Fruit fly (Drosophila melanogaster) whole organism, embryonic: ENCODE data around the gene CG7806.

Experiments
- ATbp ChIP-seq: fragments of 200-800 bp; sonication (Bioruptor generic); optimal IDR thresholded peaks from 2 replicates; lab custom pipeline; 2017; ENCODE audit warnings: missing biosample characterization, mild to moderate bottlenecking, missing genetic modification characterization, missing genetic modification reagents
- Atf6 ChIP-seq: fragments of 200-800 bp; sonication (Bioruptor generic); IDR thresholded peaks from 2 replicates; pipeline ENCODE4 v1.3.6; 2022; ENCODE audit warnings: missing biosample characterization, missing genetic modification characterization
- Blimp-1 ChIP-seq: fragments of 200-800 bp; sonication (Bioruptor generic); optimal IDR thresholded peaks from 3 replicates; lab custom pipeline; 2018; ENCODE audit warnings: missing biosample characterization, missing genetic modification characterization, mild to moderate bottlenecking, moderate library complexity, missing genetic modification reagents
- CG11085 ChIP-seq: fragments of 200-800 bp; sonication (Bioruptor generic); IDR thresholded peaks from 2 replicates; pipeline ENCODE4 v1.3.6; 2022; ENCODE audit warnings: missing biosample characterization, missing genetic modification characterization
- CG12299 ChIP-seq: fragments of 200-800 bp; sonication (Bioruptor generic); optimal IDR thresholded peaks from 2 replicates; lab custom pipeline; 2018; ENCODE audit warnings: missing biosample characterization, mild to moderate bottlenecking, missing genetic modification characterization
- CG15601 ChIP-seq: fragments of 200-800 bp; sonication (Bioruptor generic); optimal IDR thresholded peaks from 3 replicates; lab custom pipeline; 2019; ENCODE audit warnings: missing biosample characterization, mild to moderate bottlenecking, missing genetic modification characterization, moderate library complexity
- CG16863 ChIP-seq: fragments of 200-800 bp; sonication (Bioruptor generic); optimal IDR thresholded peaks from 3 replicates; lab custom pipeline; 2016; ENCODE audit warnings: missing biosample characterization, missing genetic modification characterization
- CG2678 ChIP-seq: fragments of 200-800 bp; sonication (Bioruptor generic); optimal IDR thresholded peaks from 3 replicates; lab custom pipeline; 2019; ENCODE audit warnings: missing biosample characterization, mild to moderate bottlenecking, missing genetic modification characterization, moderate library complexity
- CG2889 ChIP-seq: fragments of 200-800 bp; sonication (Bioruptor generic); IDR thresholded peaks from 3 replicates; pipeline ENCODE4 v1.3.6; 2022; ENCODE audit warnings: missing biosample characterization, missing genetic modification characterization
- CG33557 ChIP-seq: fragments of 200-800 bp; sonication (Bioruptor generic); optimal IDR thresholded peaks from 2 replicates; lab custom pipeline; 2019; ENCODE audit warnings: missing biosample characterization, mild to moderate bottlenecking, missing genetic modification characterization, moderate library complexity
- CG6765 ChIP-seq: fragments of 200-800 bp; sonication (Bioruptor generic); optimal IDR thresholded peaks from 3 replicates; lab custom pipeline; 2017; ENCODE audit warnings: missing biosample characterization, mild to moderate bottlenecking, missing genetic modification characterization
- CG6813 ChIP-seq: fragments of 200-800 bp; sonication (Bioruptor generic); optimal IDR thresholded peaks from 2 replicates; lab custom pipeline; 2017; ENCODE audit warnings: missing biosample characterization, missing genetic modification characterization, mild to moderate bottlenecking, moderate library complexity, missing genetic modification reagents
- CG8359 ChIP-seq: fragments of 200-800 bp; sonication (Bioruptor generic); optimal IDR thresholded peaks from 2 replicates; lab custom pipeline; 2017; ENCODE audit warnings: missing biosample characterization, mild to moderate bottlenecking, missing genetic modification characterization, borderline replicate concordance
- CG9876 ChIP-seq: fragments of 200-800 bp; sonication (Bioruptor generic); optimal IDR thresholded peaks from 2 replicates; lab custom pipeline; 2016; ENCODE audit warnings: missing biosample characterization, missing genetic modification characterization
- Lpt ChIP-seq: fragments of >200 bp; optimal IDR thresholded peaks from 2 replicates; lab custom pipeline; 2018; ENCODE audit warnings: missing biosample characterization, missing genetic modification characterization
- MTF-1 ChIP-seq: fragments of 200-800 bp; sonication (Bioruptor generic); optimal IDR thresholded peaks from 2 replicates; lab custom pipeline; 2018; ENCODE audit warnings: missing biosample characterization, mild to moderate bottlenecking, missing genetic modification characterization, borderline replicate concordance
- Med ChIP-seq: fragments of 200-800 bp; sonication (Bioruptor generic); peaks from one replicate; lab custom pipeline; 2016; ENCODE audit warnings: missing biosample characterization, missing genetic modification characterization, mild to moderate bottlenecking, inconsistent platforms, moderate library complexity
- Sry-β ChIP-seq: fragments of 200-800 bp; sonication (Bioruptor generic); optimal IDR thresholded peaks from 2 replicates; lab custom pipeline; 2018; ENCODE audit warnings: missing biosample characterization, mild to moderate bottlenecking, missing genetic modification characterization, moderate library complexity
- ap ChIP-seq: fragments of 200-800 bp; sonication (Bioruptor generic); IDR thresholded peaks from 2 replicates; pipeline ENCODE4 v1.3.6; 2022; ENCODE audit warnings: missing biosample characterization, missing genetic modification characterization
- bigmax ChIP-seq: fragments of 200-800 bp; sonication (Bioruptor generic); optimal IDR thresholded peaks from 2 replicates; lab custom pipeline; 2018; ENCODE audit warnings: missing biosample characterization, mild to moderate bottlenecking, missing genetic modification characterization
- chinmo ChIP-seq: fragments of 200-800 bp; sonication (Bioruptor generic); IDR thresholded peaks from 4 replicates; pipeline ENCODE4 v1.3.6; 2022; ENCODE audit warnings: missing biosample characterization, missing genetic modification characterization; ENCODE audit not compliant: partially characterized antibody
- chn ChIP-seq: fragments of 200-800 bp; sonication (Bioruptor generic); optimal IDR thresholded peaks from 2 replicates; lab custom pipeline; 2016; ENCODE audit warnings: missing biosample characterization, missing genetic modification characterization
- da ChIP-seq: fragments of 200-800 bp; sonication (Bioruptor generic); optimal IDR thresholded peaks from 2 replicates; lab custom pipeline; 2016; ENCODE audit warnings: missing biosample characterization, missing genetic modification characterization
- dan ChIP-seq: fragments of 200-800 bp; sonication (Bioruptor generic); IDR thresholded peaks from 2 replicates; pipeline ENCODE4 v1.3.6; 2022; ENCODE audit warnings: missing biosample characterization, missing genetic modification characterization
- dmrt99B ChIP-seq: fragments of 200-800 bp; sonication (Bioruptor generic); optimal IDR thresholded peaks from 2 replicates; lab custom pipeline; 2018; ENCODE audit warnings: missing biosample characterization, mild to moderate bottlenecking, missing genetic modification characterization, moderate library complexity
- gsb-n ChIP-seq: fragments of 200-800 bp; sonication (Bioruptor generic); optimal IDR thresholded peaks from 3 replicates; lab custom pipeline; 2018; ENCODE audit warnings: missing biosample characterization, mild to moderate bottlenecking, missing genetic modification characterization
- jumu ChIP-seq: fragments of 200-800 bp; sonication (Bioruptor generic); optimal IDR thresholded peaks from 3 replicates; lab custom pipeline; 2016; ENCODE audit warnings: missing biosample characterization, missing genetic modification characterization
- lab ChIP-seq: fragments of 200-800 bp; sonication (Bioruptor generic); optimal IDR thresholded peaks from 3 replicates; lab custom pipeline; 2017; ENCODE audit warnings: missing biosample characterization, missing genetic modification characterization, mild to moderate bottlenecking, moderate library complexity, missing genetic modification reagents
- lov ChIP-seq, 2 experiments: fragments of 200-800 bp in 1 of 2; fragments of >200 bp in 1 of 2; sonication (Bioruptor generic) in 1 of 2; IDR thresholded peaks in 1 of 2; optimal IDR thresholded peaks in 1 of 2; 2 replicates in 1 of 2; 3 replicates in 1 of 2; pipeline versions ENCODE4 v1.3.6 to Lab custom; 2017 to 2022; ENCODE audit warnings: missing biosample characterization in 1 of 2, missing genetic modification characterization in 1 of 2
- p53 ChIP-seq: fragments of 200-800 bp; sonication (Bioruptor generic); optimal IDR thresholded peaks from 2 replicates; lab custom pipeline; 2016; ENCODE audit warnings: missing biosample characterization, missing genetic modification characterization
- pb ChIP-seq: fragments of 200-800 bp; sonication (Bioruptor generic); optimal IDR thresholded peaks from 3 replicates; lab custom pipeline; 2016; ENCODE audit warnings: missing biosample characterization, missing genetic modification characterization
- pros ChIP-seq: fragments of 200-800 bp; sonication (Bioruptor generic); optimal IDR thresholded peaks from 3 replicates; lab custom pipeline; 2019; ENCODE audit warnings: missing biosample characterization, mild to moderate bottlenecking, missing genetic modification characterization, moderate library complexity
- rib ChIP-seq: fragments of 200-800 bp; sonication (Bioruptor generic); IDR thresholded peaks from 2 replicates; pipeline ENCODE4 v1.3.6; 2022; ENCODE audit warnings: missing biosample characterization, missing genetic modification characterization
- ro ChIP-seq: fragments of 200-800 bp; sonication (Bioruptor generic); IDR thresholded peaks from 2 replicates; pipeline ENCODE4 v1.3.6; 2022; ENCODE audit warnings: missing biosample characterization, missing genetic modification characterization
- sna ChIP-seq: fragments of 200-800 bp; sonication (Bioruptor generic); IDR thresholded peaks from 2 replicates; pipeline ENCODE4 v1.3.6; 2022; ENCODE audit warnings: missing biosample characterization, missing genetic modification characterization; ENCODE audit not compliant: partially characterized antibody
- sr ChIP-seq: fragments of 200-800 bp; sonication (Bioruptor generic); IDR thresholded peaks from 3 replicates; pipeline ENCODE4 v1.3.6; 2022; ENCODE audit warnings: missing biosample characterization, missing genetic modification characterization
- stwl ChIP-seq: fragments of 200-800 bp; sonication (Bioruptor generic); optimal IDR thresholded peaks from 3 replicates; lab custom pipeline; 2018; ENCODE audit warnings: missing biosample characterization, mild to moderate bottlenecking, missing genetic modification characterization, moderate library complexity
- twi ChIP-seq: fragments of 200-800 bp; optimal IDR thresholded peaks from 2 replicates; lab custom pipeline; 2019; ENCODE audit warnings: missing biosample characterization, mild to moderate bottlenecking, missing genetic modification characterization, moderate library complexity
- zfh1 ChIP-seq: fragments of 200-800 bp; sonication (Bioruptor generic); IDR thresholded peaks from 3 replicates; pipeline ENCODE4 v1.3.6; 2022; ENCODE audit warnings: missing biosample characterization, missing genetic modification characterization

CG7806 gene

DNA sequence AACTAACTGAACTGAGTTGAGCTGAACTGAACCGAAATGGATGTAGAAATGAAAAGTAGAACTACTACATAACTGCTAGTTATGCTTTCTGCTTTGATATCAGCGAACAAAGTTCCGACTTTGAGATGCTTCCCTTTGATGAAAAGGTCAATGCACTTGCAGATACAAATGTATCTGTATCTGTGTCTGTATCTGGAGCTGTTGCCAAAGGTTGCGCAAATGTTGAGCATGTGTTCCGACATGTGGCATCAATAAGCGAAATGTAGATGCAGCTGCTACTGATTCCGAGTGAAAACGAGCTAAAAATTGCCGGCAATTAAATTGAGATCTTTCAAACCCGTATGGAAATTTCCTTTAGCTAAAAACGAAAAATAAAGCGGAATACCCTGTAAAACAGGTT is 24.6 kb upstream of the CG7806 start:
- TF ChIP-seq twi (tag; lab: Kevin White, UChicago) (peak; percentile 94), sr (GFP tag; lab: Robert Waterston, UW) (no peak)
- TF ChIP-seq, all 482 proteins: peak for 1

DNA sequence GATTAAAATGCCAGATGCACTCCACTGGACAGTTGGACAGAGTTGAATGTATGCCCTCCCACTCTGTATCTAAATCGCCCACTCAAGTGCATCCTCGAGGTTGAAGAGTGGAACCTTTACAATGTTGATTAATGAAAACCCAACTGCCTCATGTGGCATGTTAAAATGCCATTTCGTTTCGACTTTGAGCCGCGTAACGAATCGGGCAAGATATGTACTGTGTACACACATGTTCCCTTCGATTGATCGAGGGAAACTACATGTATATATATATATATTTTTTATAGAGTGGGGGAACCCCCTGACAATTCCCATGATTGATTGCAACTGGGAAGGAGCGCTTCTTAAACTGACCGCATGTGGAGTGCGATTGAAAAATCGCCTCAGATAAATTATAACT is 23.1 kb upstream of the CG7806 start:
- no peak for TF ChIP-seq CG2678 (tag; lab: Kevin White, UChicago)
- TF ChIP-seq pb (GFP tag; lab: Kevin White, UChicago): no peak
- TF ChIP-seq CG15601 (tag; lab: Kevin White, UChicago): no peak
- no peak for TF ChIP-seq stwl (tag; lab: Kevin White, UChicago)
- no peak for TF ChIP-seq Lpt (GFP tag; lab: Kevin White, UChicago)
- no peak for TF ChIP-seq chn (GFP tag; lab: Kevin White, UChicago)
- no peak for TF ChIP-seq CG12299
- no peak for TF ChIP-seq zfh1 (GFP tag; lab: Robert Waterston, UW)
- TF ChIP-seq Atf6: no peak
- no peak for TF ChIP-seq ap (GFP tag; lab: Robert Waterston, UW)
- no peak for TF ChIP-seq ro
- TF ChIP-seq da (GFP tag; lab: Kevin White, UChicago): no peak
- TF ChIP-seq Sry-β (GFP tag; lab: Kevin White, UChicago): no peak
- TF ChIP-seq ATbp (GFP tag; lab: Kevin White, UChicago): no peak
- TF ChIP-seq jumu (GFP tag; lab: Kevin White, UChicago): no peak
- no peak for TF ChIP-seq lov (optimal IDR thresholded peaks at IDR 0.05; lab: Kevin White, UChicago)
- no peak for TF ChIP-seq lov (GFP tag; IDR thresholded peaks at IDR 0.05; lab: Robert Waterston, UW)
- no peak for TF ChIP-seq Blimp-1 (GFP tag; lab: Kevin White, UChicago)
- peak; percentile 71 for TF ChIP-seq twi (tag; lab: Kevin White, UChicago)
- TF ChIP-seq CG33557 (GFP tag; lab: Kevin White, UChicago): no peak
- peak; percentile 13 for TF ChIP-seq lab (GFP tag; lab: Kevin White, UChicago)
- no peak for TF ChIP-seq CG16863 (GFP tag; lab: Kevin White, UChicago)
- no peak for TF ChIP-seq bigmax (GFP tag; lab: Kevin White, UChicago)
- no peak for TF ChIP-seq CG6813 (GFP tag; lab: Kevin White, UChicago)
- peak; percentile 53 for TF ChIP-seq gsb-n (tag; lab: Kevin White, UChicago)
- no peak for TF ChIP-seq MTF-1 (GFP tag; lab: Kevin White, UChicago)
- TF ChIP-seq p53 (GFP tag; lab: Kevin White, UChicago): no peak
- TF ChIP-seq CG9876 (GFP tag; lab: Kevin White, UChicago): no peak
- TF ChIP-seq pros (GFP tag; lab: Kevin White, UChicago): peak; percentile 15
- no peak for TF ChIP-seq sna (GFP tag; lab: Robert Waterston, UW)
- TF ChIP-seq CG8359 (GFP tag; lab: Kevin White, UChicago): no peak
- TF ChIP-seq CG6765 (GFP tag; lab: Kevin White, UChicago): no peak
- TF ChIP-seq dan (GFP tag; lab: Robert Waterston, UW): no peak
- no peak for TF ChIP-seq chinmo (GFP tag; lab: Robert Waterston, UW)
- TF ChIP-seq CG11085 (GFP tag; lab: Robert Waterston, UW): no peak
- peak; percentile 42 for TF ChIP-seq Med
- TF ChIP-seq CG2889: no peak
- no peak for TF ChIP-seq dmrt99B (tag; lab: Kevin White, UChicago)
- TF ChIP-seq rib (GFP tag; lab: Robert Waterston, UW): no peak
- TF ChIP-seq, all 482 proteins: peak for 5
